Worm (Caenorhabditis elegans) whole organism, early embryonic: ENCODE measurements around the gene Y116A8A.6.
"Not testable (repeated sequence)": the region's sequence is repeated elsewhere in the genome, so short reads cannot be mapped to it uniquely, and the experiment has no call there.

ENCODE experiments used
- F13C5.2 ChIP-seq: sonication (generic microtip); optimal IDR thresholded peaks from 2 replicates; lab custom pipeline; 2017; ENCODE audit warnings: mild to moderate bottlenecking, missing genetic modification characterization, inconsistent platforms, missing compliant biosample characterization
- ama-1 ChIP-seq: fragments of 150-350 bp; optimal IDR thresholded peaks from 2 replicates; lab custom pipeline; 2014
- hmg-4 ChIP-seq: fragments of 200-800 bp; sonication (Bioruptor generic); optimal IDR thresholded peaks from 2 replicates; lab custom pipeline; 2018; ENCODE audit warnings: mild to moderate bottlenecking, missing genetic modification characterization, missing compliant biosample characterization
- scrt-1 ChIP-seq: fragments of 200-800 bp; sonication (Bioruptor generic); IDR thresholded peaks from 2 replicates; pipeline ENCODE4 v1.3.6; 2022; ENCODE audit warnings: missing genetic modification characterization, missing compliant biosample characterization
- sea-1 ChIP-seq: fragments of 200-800 bp; sonication (Bioruptor generic); conservative IDR thresholded peaks from 2 replicates; pipeline ENCODE4 v1.3.6; 2022; ENCODE audit warnings: missing genetic modification characterization, missing compliant biosample characterization

DNA sequence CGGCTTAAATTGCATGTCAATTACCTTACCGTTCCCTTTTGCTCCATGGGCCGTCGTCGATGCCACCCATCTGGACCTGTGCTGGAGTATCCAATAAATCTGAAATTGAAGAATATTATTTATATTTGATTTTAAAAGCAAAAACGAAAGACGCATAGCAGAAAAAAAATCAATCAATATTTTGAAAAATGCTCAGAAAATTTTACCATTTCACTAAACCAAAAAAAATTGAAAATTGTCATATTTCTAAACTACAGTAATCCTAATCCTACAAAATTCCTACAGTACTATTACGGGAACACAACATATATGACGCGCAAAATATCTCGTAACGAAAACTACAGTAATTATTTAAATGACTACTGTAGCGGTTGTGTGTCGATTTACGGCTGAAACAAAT is 14.3 kb upstream of the Y116A8A.6 start, which contains the start of gene Y116A8A.150:
- TF ChIP-seq ama-1; hmg-4 (GFP tag; lab: Kevin White, UChicago); sea-1 (GFP tag; lab: Robert Waterston, UW); scrt-1 (GFP tag; lab: Robert Waterston, UW); F13C5.2 (tag; lab: Kevin White, UChicago): not testable (repeated sequence)
